Fruit fly (Drosophila melanogaster) whole organism, larva: ENCODE data around the gene Ipp.

ENCODE experiments used
- noc ChIP-seq: fragments of 200-800 bp; sonication (Bioruptor generic); optimal IDR thresholded peaks from 3 replicates; lab custom pipeline; 2019; ENCODE audit warnings: missing biosample characterization, mild to moderate bottlenecking, missing genetic modification characterization, moderate library complexity

Gene Ipp

DNA sequence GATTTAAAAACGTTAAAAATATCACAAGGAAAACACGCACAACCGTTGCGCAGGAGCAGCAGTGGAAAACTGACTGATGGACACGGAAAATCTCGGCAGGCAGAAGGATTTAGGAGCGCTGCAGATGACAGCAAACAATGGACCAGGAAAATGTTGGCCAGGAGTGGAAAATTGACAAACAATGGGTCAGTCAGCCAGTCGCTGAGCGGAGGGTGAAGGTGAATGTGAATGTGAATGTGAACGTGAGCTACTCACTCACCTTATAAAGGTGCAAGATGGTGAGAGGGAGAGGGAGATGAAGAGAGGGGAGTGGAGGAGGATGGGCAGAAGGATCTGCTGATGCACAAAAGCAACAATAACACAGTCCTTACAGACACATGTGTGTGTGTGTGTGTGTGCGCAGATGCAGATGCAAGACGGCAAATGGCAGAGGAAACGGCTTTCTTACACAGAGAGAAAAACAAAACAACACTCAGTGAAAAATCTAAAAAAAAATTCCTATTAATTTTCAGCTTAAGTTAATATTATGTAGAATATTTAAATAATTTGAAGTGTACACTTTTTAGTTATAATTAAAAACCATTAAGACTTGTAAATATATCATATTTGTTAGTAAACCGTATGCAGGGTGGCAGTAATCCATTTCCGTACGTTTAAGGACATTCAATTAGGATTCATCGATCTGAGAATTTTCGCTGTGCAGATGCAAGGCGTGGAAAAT lies 13.3 kb downstream of the Ipp start:
- TF ChIP-seq noc (tag; lab: Kevin White, UChicago) = no peak

DNA sequence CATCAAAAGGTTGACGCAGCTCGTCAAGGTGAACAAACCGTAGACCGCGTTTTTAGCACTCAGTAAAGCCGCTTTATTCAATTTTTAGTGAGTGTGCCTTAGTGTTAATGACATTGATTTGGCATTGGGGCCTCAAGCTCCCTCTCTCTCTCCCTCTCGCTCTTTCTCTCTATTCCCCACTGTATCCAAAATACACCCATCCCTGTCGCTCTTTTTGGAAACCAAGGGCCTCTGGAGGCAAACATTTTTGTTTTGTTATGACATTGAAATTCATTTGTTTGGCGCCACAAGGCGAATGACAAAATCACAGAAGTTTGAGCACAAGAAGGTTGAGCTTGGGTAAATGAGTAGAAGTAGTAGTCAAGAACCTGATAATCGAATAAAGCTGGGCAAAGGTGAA lies 14.1 kb downstream of the Ipp start:
- no peak for TF ChIP-seq noc (tag; lab: Kevin White, UChicago)

DNA sequence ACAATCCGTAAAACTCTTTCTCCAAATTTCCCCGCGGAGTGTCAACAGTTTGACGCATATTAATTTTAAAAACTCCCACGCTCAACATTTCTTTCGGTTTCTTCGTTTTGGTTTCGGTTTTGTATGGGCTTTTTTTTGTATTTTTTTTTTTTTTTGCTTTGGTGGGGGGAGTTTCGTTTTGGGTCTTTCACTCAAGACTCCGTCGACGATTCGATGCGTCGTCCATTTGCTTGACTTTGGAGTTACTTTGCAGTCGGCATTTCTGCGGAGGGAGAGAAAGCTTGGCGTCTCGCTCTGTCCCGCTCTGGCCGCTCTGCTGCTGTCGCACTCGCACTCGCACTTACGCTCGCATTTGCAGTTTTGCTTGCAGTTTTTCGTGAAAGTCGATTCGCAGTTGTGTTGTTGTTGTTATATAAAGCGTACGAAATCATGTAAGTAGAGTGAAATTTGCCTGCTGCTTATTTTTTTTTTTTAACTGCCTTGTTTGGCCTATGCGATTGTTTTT lies 16.2 kb downstream of the Ipp start:
- TF ChIP-seq noc (tag; lab: Kevin White, UChicago) = no peak

DNA sequence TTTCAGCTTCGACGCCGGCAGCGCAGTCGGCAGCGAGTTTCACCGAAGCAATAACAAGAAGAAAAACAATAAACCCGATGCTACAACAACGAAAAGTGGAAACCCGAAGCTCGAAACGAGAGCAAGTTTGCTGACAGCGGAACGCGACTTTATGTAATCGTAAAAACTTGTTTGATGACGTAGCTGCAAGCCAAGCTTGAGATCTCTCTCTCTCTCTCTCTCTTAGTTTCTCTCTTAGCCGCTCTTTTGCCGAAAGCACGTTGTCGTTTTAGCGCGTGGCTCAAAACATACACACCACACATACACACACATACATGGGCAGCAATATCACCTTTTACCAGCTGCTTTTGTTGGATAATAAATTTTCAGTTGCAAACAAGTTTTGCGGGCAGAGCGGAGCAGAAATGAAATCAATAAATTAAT lies 17.5 kb downstream of the Ipp start:
- no peak for TF ChIP-seq noc (tag; lab: Kevin White, UChicago)

DNA sequence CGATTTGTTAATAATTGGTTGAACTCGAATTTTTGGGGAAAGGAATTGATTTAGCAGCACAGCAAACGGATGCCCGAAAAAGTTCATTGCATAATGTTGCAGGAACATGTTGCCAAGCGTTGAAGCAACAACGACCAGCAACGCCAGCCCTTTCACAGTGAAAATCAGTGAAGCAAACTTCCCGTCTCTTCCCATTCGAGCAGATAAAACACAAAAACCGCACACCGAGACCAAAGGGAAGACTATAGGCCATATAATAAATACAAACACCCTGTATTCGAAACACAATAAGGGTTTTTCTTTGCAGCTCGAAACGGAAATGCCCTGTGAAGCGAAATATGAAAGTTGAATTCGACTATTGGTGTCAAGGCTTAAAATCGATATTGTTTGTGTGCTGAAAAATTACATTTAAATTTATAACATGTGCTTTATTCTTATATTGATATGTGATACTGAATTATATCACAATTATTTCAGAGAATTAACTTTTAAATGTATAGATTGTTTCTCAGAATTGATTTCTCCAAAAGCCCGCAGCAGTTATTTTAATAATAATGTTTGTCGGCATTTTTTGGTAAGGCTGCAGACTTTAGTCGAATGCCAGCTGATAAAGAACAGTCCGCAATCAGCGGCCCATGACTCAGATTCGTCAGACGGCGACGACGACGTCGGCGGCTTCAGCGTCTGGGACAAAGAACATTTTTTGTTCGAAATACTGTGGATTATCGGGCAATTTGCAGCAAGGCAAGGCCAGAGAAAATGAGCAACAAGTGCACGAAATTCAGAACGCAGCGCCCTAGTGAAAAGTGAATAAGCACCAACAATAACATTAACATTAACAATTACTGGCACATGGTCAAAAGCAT lies 18.8 kb downstream of the Ipp start:
- no peak for TF ChIP-seq noc (tag; lab: Kevin White, UChicago)

DNA sequence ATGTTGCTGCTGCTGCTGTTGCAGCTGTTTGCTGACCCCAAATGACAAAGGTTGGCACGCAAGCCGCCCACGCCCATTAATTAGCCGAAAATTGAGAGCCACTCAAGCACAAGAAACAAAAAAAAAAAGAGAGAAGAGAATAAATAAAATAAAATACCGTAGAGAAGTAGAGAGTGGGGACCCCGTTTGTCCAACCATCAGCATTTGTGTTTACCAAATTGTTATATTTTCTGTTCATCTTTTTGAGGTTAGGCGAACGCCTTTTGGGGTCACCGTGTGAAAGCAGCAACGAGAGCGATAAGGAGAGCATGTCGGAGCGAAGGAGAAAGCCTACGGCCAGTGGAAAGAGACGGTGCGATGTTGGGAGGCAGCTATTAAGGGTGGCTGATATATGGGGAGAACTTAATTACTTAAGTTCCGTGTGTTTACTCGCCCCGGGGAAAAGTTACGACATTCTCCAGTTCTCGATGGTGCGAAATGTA lies 19.5 kb downstream of the Ipp start:
- TF ChIP-seq noc (tag; lab: Kevin White, UChicago) = no peak

DNA sequence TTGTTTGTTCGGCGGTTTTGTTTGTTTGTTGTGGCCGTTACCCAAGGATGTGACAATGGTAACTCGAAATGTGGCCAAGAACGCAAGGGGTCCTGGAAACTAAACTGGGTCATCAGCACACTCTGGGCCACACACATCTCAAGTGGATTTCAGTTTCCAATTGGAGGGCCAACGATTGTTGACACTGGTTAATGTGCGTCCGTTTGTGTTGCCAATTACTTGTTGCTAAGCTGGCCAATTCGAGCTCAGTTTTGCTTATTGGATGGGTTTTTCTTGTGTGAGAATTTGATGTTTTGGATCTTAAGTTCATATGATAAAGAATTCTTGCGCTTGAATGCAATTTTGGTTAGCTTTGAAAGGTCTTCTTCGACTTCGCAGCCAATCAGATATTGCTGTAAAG lies 22.4 kb downstream of the Ipp start:
- TF ChIP-seq noc (tag; lab: Kevin White, UChicago) = no peak

DNA sequence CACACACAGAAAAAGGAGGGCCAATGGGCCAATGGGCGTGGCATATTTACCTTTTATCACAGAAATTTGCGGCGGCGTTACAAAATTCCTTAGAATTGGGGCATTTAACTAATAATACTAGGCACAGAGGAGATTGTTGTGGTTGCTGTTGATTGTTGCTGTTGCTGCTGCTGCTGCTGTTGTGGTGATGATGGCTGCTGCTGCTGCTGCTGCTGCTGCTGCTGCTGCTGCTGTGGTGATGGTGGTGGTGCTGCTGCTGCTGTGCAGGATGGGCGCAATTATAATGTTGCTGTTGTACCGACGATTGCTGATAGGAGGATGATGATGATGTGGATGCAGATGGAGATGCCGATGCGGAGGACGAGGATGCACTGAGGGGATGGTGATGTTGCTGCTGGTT lies 23.0 kb downstream of the Ipp start:
- no peak for TF ChIP-seq noc (tag; lab: Kevin White, UChicago)

DNA sequence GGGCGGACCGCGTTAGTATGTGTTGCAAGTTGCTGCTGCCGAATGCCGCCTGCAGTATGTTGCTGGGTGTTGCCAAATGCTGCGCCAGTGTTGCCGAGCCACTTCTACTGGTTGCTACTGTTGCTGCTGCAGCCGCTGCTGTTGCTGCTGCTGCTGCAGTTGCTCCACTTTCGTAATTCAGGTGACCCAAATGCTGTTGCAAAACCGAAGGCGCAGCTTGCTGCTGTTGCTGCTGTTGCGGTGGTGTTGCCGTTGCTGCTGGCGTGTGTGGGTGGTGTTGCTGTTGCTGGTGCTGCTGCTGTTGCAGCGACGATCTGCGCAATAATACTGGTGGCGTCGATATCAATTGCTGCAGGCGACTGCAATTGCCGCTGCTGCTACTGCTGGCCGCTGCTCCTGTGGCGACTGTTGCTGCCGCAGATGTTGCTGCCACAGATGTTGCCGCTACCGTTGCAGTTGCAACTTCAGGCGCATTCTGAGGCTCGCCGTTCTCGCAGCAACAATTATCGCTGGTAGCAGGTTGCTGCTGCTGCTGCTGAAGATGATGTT lies 23.8 kb downstream of the Ipp start:
- no peak for TF ChIP-seq noc (tag; lab: Kevin White, UChicago)

DNA sequence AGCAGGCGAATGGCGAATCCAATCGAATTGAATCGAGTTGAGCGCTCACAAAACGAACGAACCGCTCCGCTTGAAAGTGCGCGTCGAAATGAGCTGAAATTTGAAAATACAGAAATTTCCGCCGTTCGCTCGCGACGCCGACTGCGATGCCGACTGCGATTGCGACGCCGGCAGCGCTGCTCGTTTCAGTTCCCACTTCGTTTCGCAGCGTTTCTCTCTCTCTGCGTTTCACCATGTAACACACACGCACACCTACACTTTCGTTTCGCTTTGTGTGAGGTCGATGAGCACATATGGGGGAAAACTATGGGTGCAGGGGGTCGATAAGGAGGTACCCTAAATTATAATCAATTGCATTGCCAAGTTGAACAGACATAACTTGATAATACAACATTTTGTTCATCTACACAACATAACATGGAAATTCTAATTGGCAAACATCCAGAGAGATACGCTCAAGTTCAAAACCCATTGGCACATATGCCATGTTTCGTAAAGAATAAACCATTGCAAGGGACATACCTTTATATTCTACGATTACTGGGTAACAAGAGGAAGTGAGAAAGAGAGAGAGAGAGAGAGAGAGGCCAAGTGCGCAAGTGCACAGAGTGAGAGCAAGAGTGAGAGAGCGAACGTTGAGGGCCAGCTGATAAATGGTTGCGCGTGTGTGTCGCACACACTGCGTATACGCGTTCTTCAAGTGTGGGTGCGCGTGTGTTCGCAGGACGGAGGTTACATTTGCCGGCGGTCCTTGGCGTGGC lies 24.9 kb downstream of the Ipp start:
- peak; percentile 94 for TF ChIP-seq noc (tag; lab: Kevin White, UChicago)

DNA sequence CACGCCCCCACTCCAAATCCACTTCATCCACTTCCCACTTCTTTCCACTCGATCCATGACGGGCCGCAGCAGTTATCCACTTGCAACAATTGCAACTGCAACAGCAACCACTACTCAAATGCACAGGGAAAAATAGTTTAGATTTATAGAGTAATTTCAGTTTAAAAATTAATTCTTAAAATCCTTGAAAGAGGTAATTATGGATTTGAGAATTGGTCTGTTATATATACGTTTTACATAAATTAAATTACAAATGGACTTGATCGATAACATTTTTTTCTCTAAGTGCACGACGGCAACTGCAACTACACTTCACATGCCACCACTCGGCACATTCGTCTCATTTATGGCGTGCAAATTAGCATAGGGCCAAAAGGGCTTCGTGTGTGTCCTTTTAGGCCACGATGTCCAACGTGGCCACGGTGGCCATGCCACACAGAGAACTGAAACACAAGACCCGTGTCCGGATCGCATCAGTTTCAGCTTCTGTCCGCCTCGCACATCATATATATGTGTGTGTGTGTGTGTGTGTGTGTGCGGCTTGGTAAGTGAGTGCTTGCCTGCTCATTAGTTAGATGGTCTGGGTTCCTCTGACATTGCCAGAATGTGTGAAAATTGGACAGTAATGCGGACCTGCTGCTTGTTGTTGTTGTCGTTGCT lies 26.5 kb downstream of the Ipp start:
- TF ChIP-seq noc (tag; lab: Kevin White, UChicago) = no peak

DNA sequence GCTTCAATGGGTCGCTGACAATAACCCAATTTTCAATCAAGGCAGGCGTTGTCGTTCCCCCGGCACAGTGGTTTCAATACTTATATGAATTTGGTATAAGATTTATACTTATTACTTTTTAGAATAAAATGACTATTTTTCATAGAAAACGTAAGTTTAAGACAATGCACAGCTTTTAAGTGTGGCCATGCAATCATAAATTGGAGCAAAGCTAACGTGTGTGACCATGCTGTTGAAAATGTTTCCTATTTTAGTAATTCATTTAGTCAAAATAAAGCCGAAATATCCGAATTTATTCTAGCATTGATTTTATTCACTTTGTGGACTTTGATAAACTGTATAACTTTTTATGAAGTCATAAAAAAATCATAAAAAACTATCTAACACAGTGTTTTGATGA lies 28.1 kb downstream of the Ipp start:
- no peak for TF ChIP-seq noc (tag; lab: Kevin White, UChicago)

DNA sequence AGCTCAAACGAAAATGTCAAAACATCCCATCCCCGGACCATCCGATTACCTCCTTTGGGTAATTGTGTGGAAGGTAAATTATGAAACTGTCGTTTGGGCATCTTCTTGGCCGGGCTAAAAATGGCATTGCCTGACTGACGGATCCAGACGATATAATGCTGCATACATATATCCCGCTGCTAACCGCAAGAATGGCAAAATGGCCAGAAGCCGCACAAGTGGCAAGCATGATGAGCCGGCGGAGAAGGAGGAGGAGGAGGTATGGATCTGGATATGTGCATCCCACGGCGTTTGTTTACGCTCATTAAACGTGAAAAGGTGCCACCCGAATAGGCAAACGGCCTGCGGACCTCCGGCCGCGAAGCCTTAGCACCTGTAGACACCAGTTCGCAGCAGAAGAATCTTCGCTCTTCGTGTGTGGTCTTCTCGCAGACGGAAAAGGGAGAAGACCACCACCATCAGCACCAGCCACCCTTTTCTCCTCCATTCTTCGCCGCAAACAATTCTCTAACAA lies 30.4 kb downstream of the Ipp start:
- no peak for TF ChIP-seq noc (tag; lab: Kevin White, UChicago)

DNA sequence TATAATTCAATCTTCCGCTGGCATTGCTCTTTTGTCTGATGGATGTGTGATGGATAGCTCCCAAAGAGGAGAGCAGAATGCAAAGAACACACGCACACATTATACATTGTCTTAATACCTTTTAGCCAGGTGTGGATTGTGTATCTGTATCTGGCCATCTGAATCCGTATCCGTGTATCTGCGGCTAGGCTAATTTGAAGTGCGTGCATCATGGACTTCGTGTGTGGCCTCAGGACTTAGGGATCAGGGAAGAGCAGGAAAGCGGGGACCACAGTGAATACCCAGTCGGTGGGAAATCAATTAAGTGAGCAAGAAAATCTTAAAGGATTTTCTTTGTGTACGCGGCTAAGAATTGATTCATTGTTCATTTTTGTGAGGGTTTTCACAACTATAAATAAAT lies 30.9 kb downstream of the Ipp start:
- no peak for TF ChIP-seq noc (tag; lab: Kevin White, UChicago)

DNA sequence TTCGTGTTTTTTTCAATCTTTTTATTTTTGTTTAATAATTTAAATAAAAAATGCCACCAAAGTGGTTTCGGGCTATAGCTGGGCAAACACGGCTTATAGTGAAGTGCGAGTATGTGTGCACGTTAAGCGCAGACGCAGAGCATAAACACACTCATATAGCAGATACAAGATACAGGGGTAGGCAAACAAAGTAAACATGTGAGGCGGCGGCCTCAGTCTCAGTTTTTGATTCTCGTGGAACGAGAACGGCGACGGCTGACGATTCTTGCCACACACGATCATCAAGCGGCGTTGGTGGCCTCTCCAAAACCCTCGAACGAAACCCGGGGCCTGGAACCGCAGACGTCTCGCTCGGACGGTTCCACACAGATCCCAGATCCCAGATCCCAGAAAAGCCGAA lies 31.5 kb downstream of the Ipp start:
- TF ChIP-seq noc (tag; lab: Kevin White, UChicago) = no peak
